Fruit fly (Drosophila melanogaster) whole organism, embryonic: ENCODE data around the gene CG14401.

Source experiments
- CG10431 ChIP-seq: fragments of 200-800 bp; sonication (Bioruptor generic); optimal IDR thresholded peaks from 3 replicates; lab custom pipeline; 2018; ENCODE audit warnings: missing biosample characterization, mild to moderate bottlenecking, missing genetic modification characterization
- CG10462 ChIP-seq: fragments of 200-800 bp; sonication (Bioruptor generic); optimal IDR thresholded peaks from 2 replicates; lab custom pipeline; 2016; ENCODE audit warnings: missing biosample characterization, missing genetic modification characterization
- CG12391 ChIP-seq: fragments of 200-800 bp; sonication (Bioruptor generic); optimal IDR thresholded peaks from 3 replicates; lab custom pipeline; 2018; ENCODE audit warnings: missing biosample characterization, mild to moderate bottlenecking, missing genetic modification characterization, moderate library complexity
- CG13287 ChIP-seq: fragments of 200-800 bp; sonication (Bioruptor generic); IDR thresholded peaks from 2 replicates; pipeline ENCODE4 v1.3.6; 2022; ENCODE audit warnings: missing biosample characterization, missing genetic modification characterization; ENCODE audit not compliant: partially characterized antibody
- CG15514 ChIP-seq: fragments of 200-800 bp; sonication (Bioruptor generic); optimal IDR thresholded peaks from 3 replicates; lab custom pipeline; 2017; ENCODE audit warnings: missing biosample characterization, missing genetic modification characterization, mild to moderate bottlenecking, moderate library complexity, missing genetic modification reagents
- CG15601 ChIP-seq: fragments of 200-800 bp; sonication (Bioruptor generic); optimal IDR thresholded peaks from 3 replicates; lab custom pipeline; 2019; ENCODE audit warnings: missing biosample characterization, mild to moderate bottlenecking, missing genetic modification characterization, moderate library complexity
- CG17328 ChIP-seq: fragments of 200-800 bp; sonication (Bioruptor generic); IDR thresholded peaks from 2 replicates; pipeline ENCODE4 v1.3.6; 2022; ENCODE audit warnings: missing biosample characterization, missing genetic modification characterization
- CG17359 ChIP-seq: fragments of 200-800 bp; sonication (Bioruptor generic); optimal IDR thresholded peaks from 3 replicates; lab custom pipeline; 2018; ENCODE audit warnings: missing biosample characterization, mild to moderate bottlenecking, missing genetic modification characterization, moderate library complexity
- CG17385 ChIP-seq: fragments of 200-800 bp; sonication (Bioruptor generic); optimal IDR thresholded peaks from 3 replicates; lab custom pipeline; 2018; ENCODE audit warnings: missing biosample characterization, mild to moderate bottlenecking, missing genetic modification characterization
- CG17802 ChIP-seq: fragments of 200-800 bp; sonication (Bioruptor generic); optimal IDR thresholded peaks from 2 replicates; lab custom pipeline; 2018; ENCODE audit warnings: missing biosample characterization, mild to moderate bottlenecking, missing genetic modification characterization, moderate library complexity
- CG18262 ChIP-seq: fragments of 200-800 bp; optimal IDR thresholded peaks from 3 replicates; lab custom pipeline; 2019; ENCODE audit warnings: missing biosample characterization, mild to moderate bottlenecking, missing genetic modification characterization, moderate library complexity
- CG2712 ChIP-seq: fragments of 200-800 bp; optimal IDR thresholded peaks from 3 replicates; lab custom pipeline; 2019; ENCODE audit warnings: missing biosample characterization, mild to moderate bottlenecking, missing genetic modification characterization, moderate library complexity
- CG3163 ChIP-seq: fragments of 200-800 bp; sonication (Bioruptor generic); optimal IDR thresholded peaks from 3 replicates; lab custom pipeline; 2016; ENCODE audit warnings: missing biosample characterization, missing genetic modification characterization
- CG32532 ChIP-seq: fragments of 200-800 bp; sonication (Bioruptor generic); IDR thresholded peaks from 2 replicates; pipeline ENCODE4 v1.3.6; 2022; ENCODE audit warnings: missing biosample characterization, missing genetic modification characterization
- CG34376 ChIP-seq: fragments of 200-800 bp; sonication (Bioruptor generic); optimal IDR thresholded peaks from 2 replicates; lab custom pipeline; 2018; ENCODE audit warnings: missing biosample characterization, mild to moderate bottlenecking, missing genetic modification characterization
- CG3847 ChIP-seq: fragments of 200-800 bp; sonication (Bioruptor generic); IDR thresholded peaks from 2 replicates; pipeline ENCODE4 v1.3.6; 2022; ENCODE audit warnings: missing biosample characterization, missing genetic modification characterization
- CG43689 ChIP-seq: fragments of 200-800 bp; sonication (Bioruptor generic); IDR thresholded peaks from 2 replicates; pipeline ENCODE4 v1.3.6; 2022; ENCODE audit warnings: missing biosample characterization, missing genetic modification characterization
- CG4424 ChIP-seq: fragments of 200-800 bp; sonication (Bioruptor generic); optimal IDR thresholded peaks from 3 replicates; lab custom pipeline; 2016; ENCODE audit warnings: missing biosample characterization, missing genetic modification characterization
- CG7556 ChIP-seq: fragments of 200-800 bp; sonication (Bioruptor generic); optimal IDR thresholded peaks from 2 replicates; lab custom pipeline; 2017; ENCODE audit warnings: missing biosample characterization, mild to moderate bottlenecking, missing genetic modification characterization
- CG9727 ChIP-seq: fragments of 200-800 bp; sonication (Bioruptor generic); optimal IDR thresholded peaks from 3 replicates; lab custom pipeline; 2017; ENCODE audit warnings: missing biosample characterization, mild to moderate bottlenecking, missing genetic modification characterization
- Doc2 ChIP-seq: fragments of 200-800 bp; sonication (Bioruptor generic); IDR thresholded peaks from 2 replicates; pipeline ENCODE4 v1.3.6; 2022; ENCODE audit warnings: missing biosample characterization, missing genetic modification characterization
- Drgx ChIP-seq: fragments of 200-800 bp; sonication (Bioruptor generic); IDR thresholded peaks from 2 replicates; pipeline ENCODE4 v1.3.6; 2022; ENCODE audit warnings: missing biosample characterization, missing genetic modification characterization
- E2f2 ChIP-seq: fragments of 200-800 bp; sonication (Bioruptor generic); IDR thresholded peaks from 2 replicates; pipeline ENCODE4 v1.3.6; 2022; ENCODE audit warnings: missing biosample characterization, missing genetic modification characterization
- Eip74EF ChIP-seq, 2 experiments: fragments of 200-800 bp in 1 of 2; fragments of >200 bp in 1 of 2; sonication (Bioruptor generic) in 1 of 2; optimal IDR thresholded peaks; 2 replicates each; lab custom pipeline; 2017 to 2019; ENCODE audit warnings: missing biosample characterization in 2 of 2, missing genetic modification characterization in 2 of 2, mild to moderate bottlenecking in 1 of 2, moderate library complexity in 1 of 2
- Fer1 ChIP-seq: fragments of 200-800 bp; sonication (Bioruptor generic); optimal IDR thresholded peaks from 2 replicates; lab custom pipeline; 2017; ENCODE audit warnings: missing biosample characterization, mild to moderate bottlenecking, missing genetic modification characterization
- HLH4C ChIP-seq: fragments of 200-800 bp; sonication (Bioruptor generic); IDR thresholded peaks from 3 replicates; pipeline ENCODE4 v1.3.6; 2022; ENCODE audit warnings: missing biosample characterization, missing genetic modification characterization; ENCODE audit not compliant: partially characterized antibody
- Lhr ChIP-seq: fragments of 200-800 bp; sonication (Bioruptor generic); optimal IDR thresholded peaks from 3 replicates; lab custom pipeline; 2017; ENCODE audit warnings: mild to moderate bottlenecking, missing biosample characterization, missing genetic modification reagents, missing genetic modification characterization
- Med ChIP-seq: fragments of 200-800 bp; sonication (Bioruptor generic); peaks from one replicate; lab custom pipeline; 2016; ENCODE audit warnings: missing biosample characterization, missing genetic modification characterization, mild to moderate bottlenecking, inconsistent platforms, moderate library complexity
- Opbp ChIP-seq: fragments of 200-800 bp; sonication (Bioruptor generic); IDR thresholded peaks from 3 replicates; pipeline ENCODE4 v1.3.6; 2022; ENCODE audit warnings: missing biosample characterization, missing genetic modification characterization; ENCODE audit not compliant: partially characterized antibody
- Rfx ChIP-seq: fragments of 200-800 bp; sonication (Bioruptor generic); IDR thresholded peaks from 2 replicates; pipeline ENCODE4 v1.3.6; 2022; ENCODE audit warnings: missing biosample characterization, missing genetic modification characterization
- abd-A ChIP-seq: fragments of 200-800 bp; sonication (Bioruptor generic); optimal IDR thresholded peaks from 3 replicates; lab custom pipeline; 2019; ENCODE audit warnings: missing biosample characterization, mild to moderate bottlenecking, missing genetic modification characterization, moderate library complexity
- aop ChIP-seq: fragments of 200-800 bp; sonication (Bioruptor generic); IDR thresholded peaks from 2 replicates; pipeline ENCODE4 v1.3.6; 2022; ENCODE audit warnings: missing biosample characterization, missing genetic modification characterization
- ato ChIP-seq: fragments of 200-800 bp; sonication (Bioruptor generic); IDR thresholded peaks from 2 replicates; pipeline ENCODE4 v1.3.6; 2022; ENCODE audit warnings: missing biosample characterization, missing genetic modification characterization; ENCODE audit not compliant: partially characterized antibody
- cg ChIP-seq: fragments of 200-800 bp; sonication (Bioruptor generic); optimal IDR thresholded peaks from 3 replicates; lab custom pipeline; 2019; ENCODE audit warnings: missing biosample characterization, mild to moderate bottlenecking, missing genetic modification characterization, moderate library complexity
- chinmo ChIP-seq: fragments of 200-800 bp; sonication (Bioruptor generic); IDR thresholded peaks from 4 replicates; pipeline ENCODE4 v1.3.6; 2022; ENCODE audit warnings: missing biosample characterization, missing genetic modification characterization; ENCODE audit not compliant: partially characterized antibody
- ci ChIP-seq: fragments of 200-800 bp; sonication (Bioruptor generic); IDR thresholded peaks from 3 replicates; pipeline ENCODE4 v1.3.6; 2022; ENCODE audit warnings: missing biosample characterization, missing genetic modification characterization
- dysf ChIP-seq: fragments of 200-800 bp; sonication (Bioruptor generic); IDR thresholded peaks from 3 replicates; pipeline ENCODE4 v1.3.6; 2022; ENCODE audit warnings: missing biosample characterization, missing genetic modification characterization
- grau ChIP-seq: fragments of 200-800 bp; optimal IDR thresholded peaks from 3 replicates; lab custom pipeline; 2019; ENCODE audit warnings: missing biosample characterization, mild to moderate bottlenecking, missing genetic modification characterization, moderate library complexity
- ind ChIP-seq: fragments of 200-800 bp; sonication (Bioruptor generic); optimal IDR thresholded peaks from 3 replicates; lab custom pipeline; 2016; ENCODE audit warnings: missing biosample characterization, missing genetic modification characterization
- klu ChIP-seq: fragments of 200-800 bp; sonication (Bioruptor generic); IDR thresholded peaks from 2 replicates; pipeline ENCODE4 v1.3.6; 2022; ENCODE audit warnings: missing biosample characterization, missing genetic modification characterization
- prd ChIP-seq, 3 experiments: fragments of >200 bp in 2 of 3; fragments of 200-800 bp in 1 of 3; sonication (Bioruptor generic) in 1 of 3; optimal IDR thresholded peaks in 2 of 3; IDR thresholded peaks in 1 of 3; 2 replicates in 2 of 3; 3 replicates in 1 of 3; pipeline versions ENCODE4 v1.3.6 to Lab custom; 2017 to 2022; ENCODE audit warnings: missing biosample characterization in 1 of 3, missing genetic modification characterization in 1 of 3
- pros ChIP-seq: fragments of 200-800 bp; sonication (Bioruptor generic); optimal IDR thresholded peaks from 3 replicates; lab custom pipeline; 2019; ENCODE audit warnings: missing biosample characterization, mild to moderate bottlenecking, missing genetic modification characterization, moderate library complexity
- sd ChIP-seq: fragments of 200-800 bp; sonication (Bioruptor generic); optimal IDR thresholded peaks from 3 replicates; lab custom pipeline; 2018; ENCODE audit warnings: missing biosample characterization, mild to moderate bottlenecking, missing genetic modification characterization, moderate library complexity
- so ChIP-seq: fragments of 200-800 bp; sonication (Bioruptor generic); IDR thresholded peaks from 3 replicates; pipeline ENCODE4 v1.3.6; 2022; ENCODE audit warnings: missing biosample characterization, missing genetic modification characterization
- sqz ChIP-seq: fragments of 200-800 bp; sonication (Bioruptor generic); optimal IDR thresholded peaks from 3 replicates; lab custom pipeline; 2018; ENCODE audit warnings: missing biosample characterization, mild to moderate bottlenecking, missing genetic modification characterization
- trem ChIP-seq: fragments of 200-800 bp; optimal IDR thresholded peaks from 3 replicates; lab custom pipeline; 2019; ENCODE audit warnings: missing biosample characterization, mild to moderate bottlenecking, missing genetic modification characterization, moderate library complexity

Gene CG14401

dm6 chr2L:20821249-20822024 lies 48.2 kb upstream of the CG14401 start:
- peak; percentile 66; the same call in 2 of the 3 replicates for TF ChIP-seq ci (GFP tag; lab: Robert Waterston, UW)
- peak; percentile 13 for TF ChIP-seq CG2712 (tag; lab: Kevin White, UChicago)
- TF ChIP-seq so: peak; percentile 69; the same call in 1 of the 3 replicates
- TF ChIP-seq pros: peak; percentile 94
- TF ChIP-seq sd (tag; lab: Kevin White, UChicago): peak; percentile 9
- TF ChIP-seq CG32532: peak; percentile 56
- TF ChIP-seq E2f2: peak; percentile 22; the same call in 1 of the 2 replicates
- TF ChIP-seq CG34376 (GFP tag; lab: Kevin White, UChicago): peak; percentile 39
- TF ChIP-seq ind: peak; percentile 5
- TF ChIP-seq CG12391 (tag; lab: Kevin White, UChicago): no peak
- no peak for TF ChIP-seq CG15601 (tag; lab: Kevin White, UChicago)
- TF ChIP-seq Lhr (GFP tag; lab: Kevin White, UChicago): peak; percentile 23
- peak; percentile 36 for TF ChIP-seq CG10431 (GFP tag; lab: Kevin White, UChicago)
- 0 out of 2 replicates have a peak, but pooled peaks have one; percentile 50 for TF ChIP-seq ato (GFP tag; lab: Robert Waterston, UW)
- no peak for TF ChIP-seq aop (GFP tag; lab: Robert Waterston, UW)
- peak; percentile 84 for TF ChIP-seq cg
- peak; percentile 44 for TF ChIP-seq CG17359 (tag; lab: Kevin White, UChicago)
- TF ChIP-seq CG10462: no peak
- peak; percentile 14 for TF ChIP-seq CG18262 (tag; lab: Kevin White, UChicago)
- peak; percentile 87 for TF ChIP-seq Med (GFP tag; lab: Kevin White, UChicago)
- peak; percentile 82; the same call in 3 of the 4 replicates for TF ChIP-seq chinmo
- peak; percentile 97 for TF ChIP-seq abd-A (tag; lab: Kevin White, UChicago)
- peak in 1 of 2 experiments; percentile 21 for TF ChIP-seq Eip74EF (GFP tag; optimal IDR thresholded peaks at IDR 0.05; lab: Kevin White, UChicago)
- TF ChIP-seq CG43689 (GFP tag; lab: Robert Waterston, UW): no peak
- no peak for TF ChIP-seq CG9727 (GFP tag; lab: Kevin White, UChicago)
- TF ChIP-seq HLH4C: peak; percentile 38; the same call in 1 of the 3 replicates
- TF ChIP-seq CG17328 (GFP tag; lab: Robert Waterston, UW): peak; percentile 33; the same call in 1 of the 2 replicates
- peak; percentile 17 for TF ChIP-seq CG17385 (GFP tag; lab: Kevin White, UChicago)
- TF ChIP-seq klu (GFP tag; lab: Robert Waterston, UW): peak; percentile 47
- TF ChIP-seq Drgx (GFP tag; lab: Robert Waterston, UW): peak; percentile 77
- TF ChIP-seq grau (tag; lab: Kevin White, UChicago): peak; percentile 67
- TF ChIP-seq CG3163 (GFP tag; lab: Kevin White, UChicago): no peak
- peak; percentile 94 for TF ChIP-seq CG17802 (tag; lab: Kevin White, UChicago)
- TF ChIP-seq sqz (GFP tag; lab: Kevin White, UChicago): peak; percentile 58
- TF ChIP-seq CG13287: peak; percentile 56
- no peak for TF ChIP-seq prd (optimal IDR thresholded peaks at IDR 0.05; lab: Kevin White, UChicago)
- TF ChIP-seq prd (GFP tag; IDR thresholded peaks at IDR 0.05; lab: Robert Waterston, UW): peak; percentile 21; the same call in 1 of the 3 replicates
- TF ChIP-seq Opbp (GFP tag; lab: Robert Waterston, UW): peak; percentile 48; the same call in 1 of the 3 replicates
- peak; percentile 30; the same call in 1 of the 2 replicates for TF ChIP-seq CG3847 (GFP tag; lab: Robert Waterston, UW)
- 0 out of 2 replicates have a peak, but pooled peaks have one; percentile 36 for TF ChIP-seq Rfx (GFP tag; lab: Robert Waterston, UW)
- TF ChIP-seq dysf (GFP tag; lab: Robert Waterston, UW): 0 out of 3 replicates have a peak, but pooled peaks have one; percentile 27
- peak; percentile 24 for TF ChIP-seq CG4424
- no peak for TF ChIP-seq Doc2 (GFP tag; lab: Robert Waterston, UW)
- TF ChIP-seq trem (tag; lab: Kevin White, UChicago): peak; percentile 14
- no peak for TF ChIP-seq CG15514 (GFP tag; lab: Kevin White, UChicago)
- TF ChIP-seq CG7556 (GFP tag; lab: Kevin White, UChicago): no peak
- peak; percentile 56 for TF ChIP-seq Fer1
